Worm (Caenorhabditis elegans) whole organism, mixed stage, embryonic: ENCODE measurements around the gene B0464.9.

Experiments used
- elt-3 ChIP-seq: fragments of 150-350 bp; optimal IDR thresholded peaks from 2 replicates; lab custom pipeline; 2014; ENCODE audit warnings: missing biosample characterization, missing genetic modification characterization
- lsy-2 ChIP-seq: fragments of 150-350 bp; optimal IDR thresholded peaks from 2 replicates; lab custom pipeline; 2014; ENCODE audit warnings: missing biosample characterization, missing genetic modification characterization
- mab-5 ChIP-seq: fragments of 150-350 bp; optimal IDR thresholded peaks from 2 replicates; lab custom pipeline; 2014; ENCODE audit warnings: missing biosample characterization, missing genetic modification characterization
- mep-1 ChIP-seq: fragments of 150-350 bp; optimal IDR thresholded peaks from 2 replicates; lab custom pipeline; 2017; ENCODE audit warnings: missing biosample characterization, missing genetic modification reagents, missing genetic modification characterization, inconsistent platforms
- nhr-237 ChIP-seq: fragments of 150-350 bp; optimal IDR thresholded peaks from 2 replicates; lab custom pipeline; 2014; ENCODE audit warnings: missing biosample characterization, missing genetic modification characterization
- pha-4 ChIP-seq: fragments of 150-350 bp; optimal IDR thresholded peaks from 2 replicates; lab custom pipeline; 2018; ENCODE audit warnings: missing biosample characterization, missing genetic modification reagents, missing genetic modification characterization
- unc-39 ChIP-seq: fragments of 150-350 bp; optimal IDR thresholded peaks from 2 replicates; lab custom pipeline; 2014; ENCODE audit warnings: missing biosample characterization, missing genetic modification characterization
- unc-62 ChIP-seq: fragments of 150-350 bp; optimal IDR thresholded peaks from 2 replicates; lab custom pipeline; 2014; ENCODE audit warnings: missing biosample characterization, missing genetic modification reagents, missing genetic modification characterization
- ztf-11 ChIP-seq: fragments of 150-350 bp; optimal IDR thresholded peaks from 2 replicates; lab custom pipeline; 2014; ENCODE audit warnings: missing biosample characterization, missing genetic modification characterization

ce11 chrIII:9502155-9502714 lies 36.7 kb downstream of the B0464.9 start:
- TF ChIP-seq ztf-11 (tag; lab: Kevin White, UChicago): no peak
- TF ChIP-seq nhr-237 (tag; lab: Kevin White, UChicago): no peak
- TF ChIP-seq unc-39: no peak
- TF ChIP-seq lsy-2: no peak
- no peak for TF ChIP-seq mab-5 (tag; lab: Kevin White, UChicago)
- TF ChIP-seq mep-1 (tag; lab: Kevin White, UChicago): no peak
- no peak for TF ChIP-seq pha-4 (tag; lab: Kevin White, UChicago)
- TF ChIP-seq unc-62: no peak
- TF ChIP-seq elt-3 (tag; lab: Kevin White, UChicago): no peak
